Worm (Caenorhabditis elegans) whole organism, L1 larva: Measurements from ENCODE around the gene trm-2A.

ENCODE experiments used
- aly-2 ChIP-seq: fragments of 150-350 bp; optimal IDR thresholded peaks from 2 replicates; lab custom pipeline; 2014; ENCODE audit warnings: missing biosample characterization, missing genetic modification characterization
- ceh-82 ChIP-seq, 3 experiments: fragments of 150-350 bp in 1 of 3; sonication (generic microtip) in 2 of 3; optimal IDR thresholded peaks; 2 replicates each; lab custom pipeline; 2014 to 2017; ENCODE audit warnings: missing biosample characterization in 3 of 3, missing genetic modification characterization in 3 of 3
- nhr-237 ChIP-seq: fragments of 150-350 bp; optimal IDR thresholded peaks from 2 replicates; lab custom pipeline; 2014; ENCODE audit warnings: missing biosample characterization, missing genetic modification characterization
- nhr-76 ChIP-seq: sonication (generic microtip); optimal IDR thresholded peaks from 2 replicates; lab custom pipeline; 2017; ENCODE audit warnings: missing biosample characterization, missing genetic modification characterization
- snpc-4 ChIP-seq: fragments of 150-350 bp; optimal IDR thresholded peaks from 2 replicates; lab custom pipeline; 2014; ENCODE audit warnings: missing biosample characterization, missing genetic modification characterization
- xbp-1 ChIP-seq: sonication (generic microtip); optimal IDR thresholded peaks from 2 replicates; lab custom pipeline; 2016; ENCODE audit warnings: missing genetic modification characterization, missing compliant biosample characterization
- zag-1 ChIP-seq: fragments of 150-350 bp; optimal IDR thresholded peaks from 2 replicates; lab custom pipeline; 2014; ENCODE audit warnings: missing biosample characterization, missing genetic modification characterization

DNA sequence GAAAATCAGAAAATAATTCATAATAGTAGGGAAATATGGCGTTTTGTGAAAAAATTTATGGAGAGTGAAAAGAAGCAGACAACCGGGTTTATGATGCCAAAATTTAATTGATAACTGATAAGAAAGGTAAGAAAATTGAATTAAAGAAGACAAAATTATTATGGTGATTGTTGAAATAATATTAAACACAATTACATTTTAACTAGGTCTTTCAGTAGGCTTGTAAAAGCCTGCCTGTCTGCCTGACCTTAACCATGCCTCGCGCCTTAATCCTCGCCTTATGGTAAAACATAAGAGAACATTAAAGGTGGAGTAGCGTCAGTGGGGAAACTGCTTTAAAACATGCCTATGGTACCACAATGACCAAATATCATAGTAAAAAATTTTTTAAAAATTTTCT, 26.2 kb upstream of the trm-2A start, which contains the start of gene T02B11.8:
- TF ChIP-seq zag-1 (tag; lab: Kevin White, UChicago) = no peak
- TF ChIP-seq nhr-237 = no peak
- TF ChIP-seq snpc-4 (tag; lab: Kevin White, UChicago) = no peak
- TF ChIP-seq xbp-1 = no peak
- no peak for TF ChIP-seq ceh-82 (tag; optimal IDR thresholded peaks at IDR 0.05; lab: Kevin White, UChicago)
- TF ChIP-seq aly-2 = no peak
- TF ChIP-seq nhr-76 (tag; lab: Kevin White, UChicago) = no peak
